Fruit fly (Drosophila melanogaster) whole organism, embryonic: Measurements from ENCODE around the gene BCAS2.
A peak's percentile ranks its signal among the peaks of the same experiment; 100 is the strongest.

ENCODE experiments used
- CG31224 ChIP-seq: fragments of 200-800 bp; sonication (Bioruptor generic); IDR thresholded peaks from 2 replicates; pipeline ENCODE4 v1.3.6; 2022; ENCODE audit warnings: missing biosample characterization, missing genetic modification characterization
- CG33557 ChIP-seq: fragments of 200-800 bp; sonication (Bioruptor generic); optimal IDR thresholded peaks from 2 replicates; lab custom pipeline; 2019; ENCODE audit warnings: missing biosample characterization, mild to moderate bottlenecking, missing genetic modification characterization, moderate library complexity
- CG4360 ChIP-seq: fragments of 200-800 bp; sonication (Bioruptor generic); IDR thresholded peaks from 2 replicates; pipeline ENCODE4 v1.3.6; 2022; ENCODE audit warnings: missing biosample characterization, missing genetic modification characterization
- CG4424 ChIP-seq: fragments of 200-800 bp; sonication (Bioruptor generic); optimal IDR thresholded peaks from 3 replicates; lab custom pipeline; 2016; ENCODE audit warnings: missing biosample characterization, missing genetic modification characterization
- Ets97D ChIP-seq: fragments of 200-800 bp; sonication (Bioruptor generic); optimal IDR thresholded peaks from 3 replicates; lab custom pipeline; 2016; ENCODE audit warnings: missing biosample characterization, missing genetic modification characterization
- Hr78 ChIP-seq, 2 experiments: fragments of 200-800 bp in 1 of 2; fragments of >200 bp in 1 of 2; sonication (Bioruptor generic) in 1 of 2; optimal IDR thresholded peaks; 2 replicates each; lab custom pipeline; 2017 to 2019; ENCODE audit warnings: missing biosample characterization in 2 of 2, missing genetic modification characterization in 2 of 2, mild to moderate bottlenecking in 1 of 2, moderate library complexity in 1 of 2
- Spps ChIP-seq: fragments of 200-800 bp; sonication (Bioruptor generic); optimal IDR thresholded peaks from 2 replicates; lab custom pipeline; 2018; ENCODE audit warnings: missing biosample characterization, mild to moderate bottlenecking, missing genetic modification characterization
- abd-A ChIP-seq: fragments of 200-800 bp; sonication (Bioruptor generic); optimal IDR thresholded peaks from 3 replicates; lab custom pipeline; 2019; ENCODE audit warnings: missing biosample characterization, mild to moderate bottlenecking, missing genetic modification characterization, moderate library complexity
- cwo ChIP-seq: fragments of 200-800 bp; sonication (Bioruptor generic); optimal IDR thresholded peaks from 3 replicates; lab custom pipeline; 2017; ENCODE audit warnings: missing biosample characterization, missing genetic modification characterization, mild to moderate bottlenecking, moderate library complexity, missing genetic modification reagents
- grau ChIP-seq: fragments of 200-800 bp; optimal IDR thresholded peaks from 3 replicates; lab custom pipeline; 2019; ENCODE audit warnings: missing biosample characterization, mild to moderate bottlenecking, missing genetic modification characterization, moderate library complexity

DNA sequence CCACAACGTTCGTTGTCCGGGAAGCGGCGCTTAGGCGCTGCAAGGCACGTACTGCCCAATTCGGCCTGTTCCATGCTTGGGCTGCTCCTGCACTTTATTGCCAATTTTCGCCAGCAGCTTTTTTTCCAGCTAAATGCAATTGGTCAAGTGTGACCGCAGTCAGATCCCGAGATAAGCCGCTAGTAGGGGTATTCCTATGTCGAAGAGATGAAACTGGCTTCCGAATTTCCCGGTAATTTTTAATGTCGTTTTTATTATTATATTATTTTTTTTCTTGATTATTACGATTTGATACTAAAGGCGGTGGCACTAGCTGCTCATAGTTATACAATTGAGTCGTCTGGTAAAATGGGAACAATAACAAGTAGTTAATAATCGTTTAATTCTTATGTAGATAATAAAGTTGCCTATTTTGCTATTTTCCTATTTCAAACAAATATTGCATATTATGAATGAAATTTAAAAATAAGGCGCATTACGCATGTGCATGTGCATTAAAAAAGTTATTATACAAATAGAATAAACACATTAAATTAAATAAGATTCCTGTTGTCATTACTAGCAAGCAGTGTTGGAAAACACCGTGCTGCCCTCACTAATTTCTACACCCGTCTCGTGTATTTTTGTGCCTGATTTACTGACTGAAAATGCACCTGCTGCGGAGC is 5.7 kb downstream of the BCAS2 start, which contains the start of the genes CG5003 and mRpS22:
- peak; percentile 38 for TF ChIP-seq CG33557 (GFP tag; lab: Kevin White, UChicago)
- no peak for TF ChIP-seq Ets97D (GFP tag; lab: Kevin White, UChicago)
- TF ChIP-seq abd-A (tag; lab: Kevin White, UChicago), result no peak
- peak; percentile 69 for TF ChIP-seq CG4424 (GFP tag; lab: Kevin White, UChicago)
- TF ChIP-seq CG31224 (GFP tag; lab: Robert Waterston, UW), result no peak; the same call in 1 of the 2 replicates
- TF ChIP-seq cwo (GFP tag; lab: Kevin White, UChicago), result peak; percentile 27
- TF ChIP-seq grau (tag; lab: Kevin White, UChicago), result peak; percentile 68
- TF ChIP-seq Spps (tag; lab: Kevin White, UChicago), result peak; percentile 3
- TF ChIP-seq Hr78 (GFP tag; optimal IDR thresholded peaks at IDR 0.05; lab: Kevin White, UChicago), result no peak
- TF ChIP-seq CG4360 (GFP tag; lab: Robert Waterston, UW), result no peak
